Fruit fly (Drosophila melanogaster) whole organism, embryonic: ENCODE measurements around the gene CG11698.
A peak's percentile ranks its signal among the peaks of the same experiment; 100 is the strongest.

ENCODE experiments used
- Atf-2 ChIP-seq: fragments of 200-800 bp; sonication (Bioruptor generic); optimal IDR thresholded peaks from 2 replicates; lab custom pipeline; 2016; ENCODE audit warnings: missing biosample characterization, missing genetic modification characterization
- BEAF-32 ChIP-seq: fragments of 200-800 bp; sonication (Bioruptor generic); optimal IDR thresholded peaks from 3 replicates; lab custom pipeline; 2017; ENCODE audit warnings: missing biosample characterization, missing genetic modification characterization, mild to moderate bottlenecking, moderate library complexity, missing genetic modification reagents
- CG10274 ChIP-seq: fragments of 200-800 bp; sonication (Bioruptor generic); optimal IDR thresholded peaks from 3 replicates; lab custom pipeline; 2017; ENCODE audit warnings: missing biosample characterization, mild to moderate bottlenecking, missing genetic modification characterization
- CG10321 ChIP-seq: fragments of 200-800 bp; sonication (Bioruptor generic); IDR thresholded peaks from 2 replicates; pipeline ENCODE4 v1.3.6; 2022; ENCODE audit warnings: missing biosample characterization, missing genetic modification characterization
- CG10654 ChIP-seq: fragments of 200-800 bp; sonication (Bioruptor generic); optimal IDR thresholded peaks from 2 replicates; lab custom pipeline; 2016; ENCODE audit warnings: missing biosample characterization, missing genetic modification characterization
- CG10979 ChIP-seq: fragments of 200-800 bp; sonication (Bioruptor generic); optimal IDR thresholded peaks from 2 replicates; lab custom pipeline; 2018; ENCODE audit warnings: missing biosample characterization, mild to moderate bottlenecking, missing genetic modification characterization, moderate library complexity
- CG11093 ChIP-seq: fragments of 200-800 bp; sonication (Bioruptor generic); IDR thresholded peaks from 3 replicates; pipeline ENCODE4 v1.3.6; 2022; ENCODE audit warnings: missing biosample characterization, missing genetic modification characterization
- CG12299 ChIP-seq: fragments of 200-800 bp; sonication (Bioruptor generic); optimal IDR thresholded peaks from 2 replicates; lab custom pipeline; 2018; ENCODE audit warnings: missing biosample characterization, mild to moderate bottlenecking, missing genetic modification characterization
- CG13287 ChIP-seq: fragments of 200-800 bp; sonication (Bioruptor generic); IDR thresholded peaks from 2 replicates; pipeline ENCODE4 v1.3.6; 2022; ENCODE audit warnings: missing biosample characterization, missing genetic modification characterization; ENCODE audit not compliant: partially characterized antibody
- CG16813 ChIP-seq: fragments of 200-800 bp; sonication (Bioruptor generic); IDR thresholded peaks from 3 replicates; pipeline ENCODE4 v1.3.6; 2022; ENCODE audit warnings: missing biosample characterization, missing genetic modification characterization; ENCODE audit not compliant: partially characterized antibody
- CG16815 ChIP-seq: fragments of 200-800 bp; sonication (Bioruptor generic); optimal IDR thresholded peaks from 3 replicates; lab custom pipeline; 2017; ENCODE audit warnings: missing biosample characterization, mild to moderate bottlenecking, missing genetic modification characterization
- CG17328 ChIP-seq: fragments of 200-800 bp; sonication (Bioruptor generic); IDR thresholded peaks from 2 replicates; pipeline ENCODE4 v1.3.6; 2022; ENCODE audit warnings: missing biosample characterization, missing genetic modification characterization
- CG17359 ChIP-seq: fragments of 200-800 bp; sonication (Bioruptor generic); optimal IDR thresholded peaks from 3 replicates; lab custom pipeline; 2018; ENCODE audit warnings: missing biosample characterization, mild to moderate bottlenecking, missing genetic modification characterization, moderate library complexity
- CG2875 ChIP-seq: fragments of 200-800 bp; sonication (Bioruptor generic); optimal IDR thresholded peaks from 2 replicates; lab custom pipeline; 2017; ENCODE audit warnings: missing biosample characterization, mild to moderate bottlenecking, missing genetic modification characterization, missing genetic modification reagents
- CG31224 ChIP-seq: fragments of 200-800 bp; sonication (Bioruptor generic); IDR thresholded peaks from 2 replicates; pipeline ENCODE4 v1.3.6; 2022; ENCODE audit warnings: missing biosample characterization, missing genetic modification characterization
- CG3281 ChIP-seq: fragments of 200-800 bp; sonication (Bioruptor generic); optimal IDR thresholded peaks from 3 replicates; lab custom pipeline; 2017; ENCODE audit warnings: missing biosample characterization, mild to moderate bottlenecking, missing genetic modification characterization
- CG34224 ChIP-seq: fragments of 200-800 bp; sonication (Bioruptor generic); IDR thresholded peaks from 3 replicates; pipeline ENCODE4 v1.3.6; 2022; ENCODE audit warnings: missing biosample characterization, missing genetic modification characterization; ENCODE audit not compliant: partially characterized antibody
- CG43689 ChIP-seq: fragments of 200-800 bp; sonication (Bioruptor generic); IDR thresholded peaks from 2 replicates; pipeline ENCODE4 v1.3.6; 2022; ENCODE audit warnings: missing biosample characterization, missing genetic modification characterization
- CG4820 ChIP-seq: fragments of 200-800 bp; sonication (Bioruptor generic); optimal IDR thresholded peaks from 3 replicates; lab custom pipeline; 2016; ENCODE audit warnings: missing biosample characterization, missing genetic modification characterization
- CG7556 ChIP-seq: fragments of 200-800 bp; sonication (Bioruptor generic); optimal IDR thresholded peaks from 2 replicates; lab custom pipeline; 2017; ENCODE audit warnings: missing biosample characterization, mild to moderate bottlenecking, missing genetic modification characterization
- CG7987 ChIP-seq: fragments of 200-800 bp; sonication (Bioruptor generic); optimal IDR thresholded peaks from 2 replicates; lab custom pipeline; 2018; ENCODE audit warnings: missing biosample characterization, mild to moderate bottlenecking, missing genetic modification characterization, moderate library complexity
- Chrac-16 ChIP-seq: fragments of 200-800 bp; sonication (Bioruptor generic); optimal IDR thresholded peaks from 3 replicates; lab custom pipeline; 2016; ENCODE audit warnings: missing biosample characterization, missing genetic modification characterization
- CkIIα-i1 ChIP-seq: fragments of 200-800 bp; sonication (Bioruptor generic); IDR thresholded peaks from 2 replicates; pipeline ENCODE4 v1.3.6; 2022; ENCODE audit warnings: missing biosample characterization, missing genetic modification characterization
- Dll ChIP-seq: fragments of 200-800 bp; sonication (Bioruptor generic); IDR thresholded peaks from 4 replicates; pipeline ENCODE4 v1.3.6; 2022; ENCODE audit warnings: missing biosample characterization, missing genetic modification characterization; ENCODE audit not compliant: partially characterized antibody
- Meics ChIP-seq: fragments of 200-800 bp; sonication (Bioruptor generic); optimal IDR thresholded peaks from 2 replicates; lab custom pipeline; 2017; ENCODE audit warnings: missing biosample characterization, mild to moderate bottlenecking, missing genetic modification characterization
- Mes4 ChIP-seq: fragments of 200-800 bp; sonication (Bioruptor generic); optimal IDR thresholded peaks from 2 replicates; lab custom pipeline; 2016; ENCODE audit warnings: missing biosample characterization, missing genetic modification characterization
- ara ChIP-seq: fragments of 200-800 bp; sonication (Bioruptor generic); IDR thresholded peaks from 2 replicates; pipeline ENCODE4 v1.3.6; 2022; ENCODE audit warnings: missing biosample characterization, missing genetic modification characterization
- ash1 ChIP-seq: fragments of 200-800 bp; sonication (Bioruptor generic); optimal IDR thresholded peaks from 2 replicates; lab custom pipeline; 2018; ENCODE audit warnings: missing biosample characterization, mild to moderate bottlenecking, missing genetic modification characterization
- cas ChIP-seq: fragments of 200-800 bp; sonication (Bioruptor generic); IDR thresholded peaks from 2 replicates; pipeline ENCODE4 v1.3.6; 2022; ENCODE audit warnings: missing biosample characterization, missing genetic modification characterization
- da ChIP-seq: fragments of 200-800 bp; sonication (Bioruptor generic); optimal IDR thresholded peaks from 2 replicates; lab custom pipeline; 2016; ENCODE audit warnings: missing biosample characterization, missing genetic modification characterization
- exex ChIP-seq: fragments of 200-800 bp; sonication (Bioruptor generic); optimal IDR thresholded peaks from 4 replicates; lab custom pipeline; 2018; ENCODE audit warnings: missing biosample characterization, mild to moderate bottlenecking, missing genetic modification characterization, moderate library complexity
- fd64A ChIP-seq: fragments of 200-800 bp; sonication (Bioruptor generic); optimal IDR thresholded peaks from 3 replicates; lab custom pipeline; 2018; ENCODE audit warnings: missing biosample characterization, mild to moderate bottlenecking, missing genetic modification characterization
- gcm2 ChIP-seq: fragments of 200-800 bp; sonication (Bioruptor generic); optimal IDR thresholded peaks from 2 replicates; lab custom pipeline; 2016; ENCODE audit warnings: missing biosample characterization, missing genetic modification characterization
- grau ChIP-seq: fragments of 200-800 bp; optimal IDR thresholded peaks from 3 replicates; lab custom pipeline; 2019; ENCODE audit warnings: missing biosample characterization, mild to moderate bottlenecking, missing genetic modification characterization, moderate library complexity
- gsb ChIP-seq: fragments of 200-800 bp; sonication (Bioruptor generic); IDR thresholded peaks from 2 replicates; pipeline ENCODE4 v1.3.6; 2022; ENCODE audit warnings: missing biosample characterization, missing genetic modification characterization
- gt ChIP-seq: fragments of 200-800 bp; sonication (Bioruptor generic); IDR thresholded peaks from 2 replicates; pipeline ENCODE4 v1.3.6; 2022; ENCODE audit warnings: missing biosample characterization, missing genetic modification characterization
- ham ChIP-seq: fragments of 200-800 bp; sonication (Bioruptor generic); IDR thresholded peaks from 2 replicates; pipeline ENCODE4 v1.3.6; 2022; ENCODE audit warnings: missing biosample characterization, missing genetic modification characterization
- hb ChIP-seq: fragments of 200-800 bp; sonication (Bioruptor generic); IDR thresholded peaks from 3 replicates; pipeline ENCODE4 v1.3.6; 2022; ENCODE audit warnings: missing biosample characterization, missing genetic modification characterization; ENCODE audit not compliant: partially characterized antibody
- hkb ChIP-seq, 2 experiments: fragments of 200-800 bp in 1 of 2; fragments of >200 bp in 1 of 2; sonication (Bioruptor generic) in 1 of 2; IDR thresholded peaks in 1 of 2; optimal IDR thresholded peaks in 1 of 2; 2 replicates each; pipeline versions ENCODE4 v1.3.6 to Lab custom; 2017 to 2022; ENCODE audit warnings: missing biosample characterization in 1 of 2, missing genetic modification characterization in 1 of 2
- kah ChIP-seq: fragments of 200-800 bp; sonication (Bioruptor generic); optimal IDR thresholded peaks from 2 replicates; lab custom pipeline; 2018; ENCODE audit warnings: missing biosample characterization, mild to moderate bottlenecking, missing genetic modification characterization
- mld ChIP-seq: fragments of 200-800 bp; sonication (Bioruptor generic); IDR thresholded peaks from 3 replicates; pipeline ENCODE4 v1.3.6; 2022; ENCODE audit warnings: missing biosample characterization, missing genetic modification characterization; ENCODE audit not compliant: partially characterized antibody
- pnt ChIP-seq: fragments of 200-800 bp; sonication (Bioruptor generic); optimal IDR thresholded peaks from 3 replicates; lab custom pipeline; 2016; ENCODE audit warnings: missing biosample characterization, missing genetic modification characterization
- pum ChIP-seq: fragments of 200-800 bp; sonication (Bioruptor generic); optimal IDR thresholded peaks from 2 replicates; lab custom pipeline; 2016; ENCODE audit warnings: missing biosample characterization, missing genetic modification characterization
- sima ChIP-seq: fragments of 200-800 bp; sonication (Bioruptor generic); optimal IDR thresholded peaks from 2 replicates; lab custom pipeline; 2016; ENCODE audit warnings: missing biosample characterization, missing genetic modification characterization
- slbo ChIP-seq: fragments of 200-800 bp; sonication (Bioruptor generic); IDR thresholded peaks from 2 replicates; pipeline ENCODE4 v1.3.6; 2022; ENCODE audit warnings: missing biosample characterization, missing genetic modification characterization
- tgo ChIP-seq: fragments of 200-800 bp; sonication (Bioruptor generic); IDR thresholded peaks from 3 replicates; pipeline ENCODE4 v1.3.6; 2022; ENCODE audit warnings: missing biosample characterization, missing genetic modification characterization
- tll ChIP-seq, 2 experiments: fragments of 200-800 bp in 1 of 2; fragments of >200 bp in 1 of 2; sonication (Bioruptor generic) in 1 of 2; optimal IDR thresholded peaks; 2 replicates each; lab custom pipeline; 2017 to 2019; ENCODE audit warnings: missing biosample characterization in 2 of 2, missing genetic modification characterization in 2 of 2, mild to moderate bottlenecking in 1 of 2, moderate library complexity in 1 of 2
- twi ChIP-seq: fragments of 200-800 bp; optimal IDR thresholded peaks from 2 replicates; lab custom pipeline; 2019; ENCODE audit warnings: missing biosample characterization, mild to moderate bottlenecking, missing genetic modification characterization, moderate library complexity

The CG11698 gene

dm6 chr3R:8333768-8334470, 21.9 kb downstream of the CG11698 start, which contains the start of gene Poxm (continued):
- TF ChIP-seq CG43689 (GFP tag; lab: Robert Waterston, UW) (peak; percentile 26; the same call in 1 of the 2 replicates), Dll (no peak), BEAF-32 (GFP tag; lab: Kevin White, UChicago) (peak; percentile 5), CG4820 (GFP tag; lab: Kevin White, UChicago) (peak; percentile 94), CG10274 (GFP tag; lab: Kevin White, UChicago) (peak; percentile 69), gt (GFP tag; lab: Robert Waterston, UW) (peak; percentile 83), CG10979 (tag; lab: Kevin White, UChicago) (peak; percentile 96), CG17359 (tag; lab: Kevin White, UChicago) (peak; percentile 88), hkb (optimal IDR thresholded peaks at IDR 0.05; lab: Kevin White, UChicago) (no peak), hkb (GFP tag; IDR thresholded peaks at IDR 0.05; lab: Robert Waterston, UW) (peak; percentile 83), CG7987 (GFP tag; lab: Kevin White, UChicago) (peak; percentile 55), CG7556 (peak; percentile 93), gsb (GFP tag; lab: Robert Waterston, UW) (peak; percentile 68; the same call in 1 of the 2 replicates), mld (GFP tag; lab: Robert Waterston, UW) (0 out of 3 replicates have a peak, but pooled peaks have one; percentile 49), cas (GFP tag; lab: Robert Waterston, UW) (peak; percentile 64; the same call in 1 of the 2 replicates), kah (GFP tag; lab: Kevin White, UChicago) (peak; percentile 77), ash1 (GFP tag; lab: Kevin White, UChicago) (no peak), tll (GFP tag; optimal IDR thresholded peaks at IDR 0.05; lab: Kevin White, UChicago) (no peak), CG16813 (GFP tag; lab: Robert Waterston, UW) (peak; percentile 56), Atf-2 (GFP tag; lab: Kevin White, UChicago) (peak; percentile 68), da (GFP tag; lab: Kevin White, UChicago) (no peak), hb (GFP tag; lab: Robert Waterston, UW) (no peak), Chrac-16 (GFP tag; lab: Kevin White, UChicago) (peak; percentile 87), Mes4 (GFP tag; lab: Kevin White, UChicago) (no peak), tgo (GFP tag; lab: Robert Waterston, UW) (peak; percentile 91), CG11093 (peak; percentile 92), CG34224 (GFP tag; lab: Robert Waterston, UW) (0 out of 3 replicates have a peak, but pooled peaks have one; percentile 27), CG12299 (tag; lab: Kevin White, UChicago) (peak; percentile 74), pnt (GFP tag; lab: Kevin White, UChicago) (peak; percentile 80), ara (GFP tag; lab: Robert Waterston, UW) (peak; percentile 84), sima (GFP tag; lab: Kevin White, UChicago) (no peak), CG16815 (peak; percentile 91), CG10654 (GFP tag; lab: Kevin White, UChicago) (peak; percentile 87), CG17328 (peak; percentile 74), CG3281 (GFP tag; lab: Kevin White, UChicago) (no peak), gcm2 (GFP tag; lab: Kevin White, UChicago) (peak; percentile 61), CG10321 (0 out of 2 replicates have a peak, but pooled peaks have one; percentile 28), twi (tag; lab: Kevin White, UChicago) (peak; percentile 90), grau (tag; lab: Kevin White, UChicago) (peak; percentile 93), CG31224 (peak; percentile 79), exex (tag; lab: Kevin White, UChicago) (peak; percentile 24), CG2875 (GFP tag; lab: Kevin White, UChicago) (peak; percentile 85), CG13287 (no peak), fd64A (GFP tag; lab: Kevin White, UChicago) (no peak), pum (GFP tag; lab: Kevin White, UChicago) (peak; percentile 74), slbo (GFP tag; lab: Robert Waterston, UW) (peak; percentile 87), CkIIα-i1 (no peak; the same call in 1 of the 2 replicates), Meics (GFP tag; lab: Kevin White, UChicago) (peak; percentile 87), ham (GFP tag; lab: Robert Waterston, UW) (0 out of 2 replicates have a peak, but pooled peaks have one; percentile 30)
